Worm (Caenorhabditis elegans): ENCODE results near the gene F42A9.6.

DNA sequence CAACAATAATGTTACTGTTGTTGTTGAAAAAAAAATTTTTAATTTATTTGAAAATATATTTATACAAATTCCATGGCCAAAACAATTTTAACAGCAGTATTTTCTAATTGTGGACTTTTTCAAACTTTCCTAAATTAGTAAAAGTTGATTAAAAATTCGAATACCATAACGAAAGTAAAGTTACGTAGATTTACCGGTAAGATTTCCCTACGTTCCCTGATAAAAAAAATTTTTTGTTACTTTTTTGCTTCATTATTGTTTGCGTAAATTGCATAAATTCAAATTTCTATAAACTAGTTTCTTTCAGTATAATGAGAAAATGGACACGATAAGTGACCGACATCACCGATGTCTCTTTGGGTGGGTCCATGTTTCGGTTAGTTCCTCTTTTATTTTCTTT is at the start of gene F42A9.6:
- TF ChIP-seq T22C8.4 (GFP tag; IDR thresholded peaks at IDR 0.05) (no peak), flt-1 (GFP tag; IDR thresholded peaks at IDR 0.05) (no peak)
